Fruit fly (Drosophila melanogaster): Measurements from ENCODE around the gene CG14605.

Gene CG14605

DNA sequence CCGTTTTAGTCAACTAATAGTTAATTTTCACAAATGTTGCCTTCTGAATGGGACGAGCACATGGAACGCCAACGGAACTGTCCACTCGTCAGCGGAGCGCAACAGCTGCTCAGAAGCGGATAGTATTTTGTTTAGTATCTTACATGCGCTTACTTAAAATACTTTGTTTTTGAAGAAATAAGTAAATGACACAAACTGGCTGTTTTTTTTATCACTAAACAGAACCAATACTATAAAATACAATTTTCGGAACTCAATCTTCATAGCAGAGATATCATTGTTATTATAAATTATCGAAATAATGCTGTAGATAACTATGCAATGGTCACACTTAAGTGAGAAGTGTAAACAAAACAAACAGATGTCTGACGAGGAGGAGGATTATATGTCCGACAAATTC, 27.4 kb upstream of the CG14605 start, which contains the start of the genes Noc3 and CG10053 (continued):
- TF ChIP-seq CG34376 (GFP tag; optimal IDR thresholded peaks at IDR 0.05) (no peak), Nf-YA (GFP tag; IDR thresholded peaks at IDR 0.05) (no peak), ftz-f1 (GFP tag; optimal IDR thresholded peaks at IDR 0.05) (no peak), Atf-2 (GFP tag; optimal IDR thresholded peaks at IDR 0.05) (no peak), CG9797 (GFP tag; optimal IDR thresholded peaks at IDR 0.05) (peak; percentile 84), CG1024 (GFP tag; IDR thresholded peaks at IDR 0.05) (no peak), Atf3 (GFP tag; optimal IDR thresholded peaks at IDR 0.05) (no peak), Chrac-16 (GFP tag; optimal IDR thresholded peaks at IDR 0.05) (no peak), Bteb2 (GFP tag; optimal IDR thresholded peaks at IDR 0.05) (no peak), stwl (tag; optimal IDR thresholded peaks at IDR 0.05) (peak; percentile 82), CG17912 (GFP tag; optimal IDR thresholded peaks at IDR 0.05) (no peak), NC2α (GFP tag; optimal IDR thresholded peaks at IDR 0.05) (no peak), Meics (GFP tag; optimal IDR thresholded peaks at IDR 0.05) (no peak), pb (GFP tag; optimal IDR thresholded peaks at IDR 0.05) (no peak), Sry-β (GFP tag; optimal IDR thresholded peaks at IDR 0.05) (no peak), run (tag; optimal IDR thresholded peaks at IDR 0.05) (no peak), Dbx (GFP tag; IDR thresholded peaks at IDR 0.05) (no peak), emc (GFP tag; optimal IDR thresholded peaks at IDR 0.05) (no peak), Hr39 (optimal IDR thresholded peaks at IDR 0.05) (no peak), CkIIα-i1 (GFP tag; IDR thresholded peaks at IDR 0.05) (no peak), nom (GFP tag; optimal IDR thresholded peaks at IDR 0.05) (no peak), CG3281 (GFP tag; optimal IDR thresholded peaks at IDR 0.05) (no peak), crp (GFP tag; optimal IDR thresholded peaks at IDR 0.05) (peak; percentile 81 to 93), CG4617 (GFP tag; optimal IDR thresholded peaks at IDR 0.05; ENCODE audit: borderline replicate concordance) (peak; percentile 81), ab (GFP tag; optimal IDR thresholded peaks at IDR 0.05) (no peak), HmgZ (tag; optimal IDR thresholded peaks at IDR 0.05) (no peak), Sox102F (GFP tag; optimal IDR thresholded peaks at IDR 0.05) (no peak), bsh (GFP tag; optimal IDR thresholded peaks at IDR 0.05) (no peak), BEAF-32 (GFP tag; optimal IDR thresholded peaks at IDR 0.05) (peak; percentile 37), CG34224 (GFP tag; IDR thresholded peaks at IDR 0.05; ENCODE audit: partially characterized antibody) (no peak), CG9932 (GFP tag; IDR thresholded peaks at IDR 0.05) (no peak), jigr1 (GFP tag; IDR thresholded peaks at IDR 0.05) (no peak), sc (optimal IDR thresholded peaks at IDR 0.05) (no peak), sc (GFP tag; optimal IDR thresholded peaks at IDR 0.05) (no peak), ranshi (GFP tag; IDR thresholded peaks at IDR 0.05) (no peak), hkb (optimal IDR thresholded peaks at IDR 0.05) (no peak), hkb (GFP tag; IDR thresholded peaks at IDR 0.05) (no peak), CG2116 (GFP tag; optimal IDR thresholded peaks at IDR 0.05) (peak; percentile 45), slbo (GFP tag; IDR thresholded peaks at IDR 0.05) (no peak), nmo (GFP tag; optimal IDR thresholded peaks at IDR 0.05) (peak; percentile 37), CG31388 (GFP tag; optimal IDR thresholded peaks at IDR 0.05) (no peak), CG8089 (GFP tag; optimal IDR thresholded peaks at IDR 0.05) (no peak), gro (GFP tag; optimal IDR thresholded peaks at IDR 0.05) (no peak)

DNA sequence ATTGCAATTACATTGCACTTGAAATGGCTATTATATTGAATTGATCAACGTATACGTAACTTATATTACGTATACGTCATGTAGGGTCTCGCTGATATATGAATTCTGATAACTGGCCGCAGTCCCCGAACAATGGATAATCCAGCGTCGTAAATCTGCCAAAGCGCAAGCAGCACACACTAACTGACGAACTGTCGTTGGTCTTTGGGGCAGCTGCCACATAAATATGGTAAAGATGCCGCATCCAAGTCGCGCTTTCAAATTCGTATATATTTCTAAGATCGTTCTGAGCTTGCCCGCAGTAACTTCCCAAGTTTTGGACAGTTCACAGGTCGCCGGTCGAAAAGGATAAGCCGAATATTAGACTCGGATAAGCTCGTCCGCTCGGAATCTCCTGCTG, 22.0 kb upstream of the CG14605 start, which contains the start of gene CG14607:
CG14607 (plus strand) TSS at position 301 of the 400 bp plus-strand sequence.
- TF ChIP-seq cg (GFP tag; optimal IDR thresholded peaks at IDR 0.05): no peak
- no peak for TF ChIP-seq CG5245 (GFP tag; optimal IDR thresholded peaks at IDR 0.05)
- no peak for TF ChIP-seq NFAT (GFP tag; IDR thresholded peaks at IDR 0.05)
- no peak for TF ChIP-seq CG31224 (GFP tag; IDR thresholded peaks at IDR 0.05)
- no peak for TF ChIP-seq CG14441 (GFP tag; IDR thresholded peaks at IDR 0.05)
- TF ChIP-seq CG7372 (GFP tag; IDR thresholded peaks at IDR 0.05): peak; percentile 56
- no peak for TF ChIP-seq pnt (GFP tag; optimal IDR thresholded peaks at IDR 0.05)
- no peak for TF ChIP-seq Chrac-16 (GFP tag; optimal IDR thresholded peaks at IDR 0.05)

Data from whole organism, embryonic.